Fruit fly (Drosophila melanogaster) whole organism: Measurements from ENCODE around the gene Mp.

Source experiments
- EcR ChIP-seq, 2 experiments: fragments of >200 bp; optimal IDR thresholded peaks; 2 replicates each; lab custom pipeline; 2017; ENCODE audit warnings: missing biosample characterization in 2 of 2, missing genetic modification characterization in 2 of 2, missing genetic modification reagents in 2 of 2
- pan ChIP-seq: fragments of >200 bp; optimal IDR thresholded peaks from 2 replicates; lab custom pipeline; 2017

DNA sequence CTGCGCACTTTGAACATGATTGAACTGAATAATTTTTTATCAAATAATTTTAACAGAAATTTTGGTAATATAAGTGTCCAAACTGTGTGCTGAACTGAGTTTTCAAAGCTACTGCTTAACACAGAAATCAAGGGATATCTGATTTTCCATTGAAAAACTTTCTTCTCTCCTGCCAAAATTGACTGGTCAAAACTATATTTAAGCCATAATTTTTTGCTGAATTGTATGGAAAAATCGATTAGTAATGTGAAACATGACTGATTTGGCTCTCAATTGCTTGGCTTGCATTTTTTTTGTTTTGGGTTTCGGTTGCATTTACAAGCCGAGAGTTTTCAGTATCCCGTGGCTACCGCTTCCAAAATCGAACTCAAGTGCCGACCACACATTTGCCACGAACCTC lies 14.2 kb upstream of the Mp start, which contains the start of the genes CG32388 and CG43439:
- TF ChIP-seq EcR (GFP tag; optimal IDR thresholded peaks at IDR 0.05; lab: Kevin White, UChicago): no peak
- TF ChIP-seq pan (lab: Kevin White, UChicago): no peak
